In genomic region chrV:7855382-7855994, ce11 we compare ENCODE assay signal across 4 worm cellular contexts.
TF ChIP-seq lines count a peak whose summit lies in the region.

Gene C37C3.2 (plus strand): TSS chrV:7855944.

TF ChIP-seq in whole organism, L1 larva, 84 proteins besides CTCF, POLR2A, EP300 and RAD21:
- TF ChIP-seq nhr-85 (tag; lab: Kevin White, UChicago) (peak; percentile 39), pax-3 (tag; optimal IDR thresholded peaks at IDR 0.05; lab: Kevin White, UChicago) (no peak), vab-15 (tag; optimal IDR thresholded peaks at IDR 0.05; lab: Kevin White, UChicago) (no peak), lin-35 (GFP tag; optimal IDR thresholded peaks at IDR 0.05; lab: Kevin White, UChicago) (peak in 1 of 2 experiments; percentile 38)

TF ChIP-seq in whole organism, L2 larva, 48 proteins besides CTCF, POLR2A, EP300 and RAD21:
- TF ChIP-seq nhr-21 (tag; optimal IDR thresholded peaks at IDR 0.05; lab: Kevin White, UChicago) (no peak), mab-5 (tag; optimal IDR thresholded peaks at IDR 0.05; lab: Kevin White, UChicago) (no peak), ama-1 (optimal IDR thresholded peaks at IDR 0.05; lab: Kevin White, UChicago) (peak; percentile 5), fos-1 (tag; optimal IDR thresholded peaks at IDR 0.05; lab: Kevin White, UChicago) (no peak), nhr-12 (tag; optimal IDR thresholded peaks at IDR 0.05; lab: Kevin White, UChicago) (no peak), dmd-4 (tag; optimal IDR thresholded peaks at IDR 0.05; lab: Kevin White, UChicago) (no peak), peb-1 (tag; optimal IDR thresholded peaks at IDR 0.05; lab: Kevin White, UChicago) (no peak), elt-1 (tag; optimal IDR thresholded peaks at IDR 0.05; lab: Kevin White, UChicago) (no peak), mdl-1 (tag; optimal IDR thresholded peaks at IDR 0.05; lab: Kevin White, UChicago) (no peak), snpc-4 (tag; optimal IDR thresholded peaks at IDR 0.05; lab: Kevin White, UChicago) (no peak), R02D3.7 (tag; optimal IDR thresholded peaks at IDR 0.05; lab: Kevin White, UChicago) (no peak), zag-1 (tag; optimal IDR thresholded peaks at IDR 0.05; lab: Kevin White, UChicago) (no peak), C34F6.9 (tag; optimal IDR thresholded peaks at IDR 0.05; lab: Kevin White, UChicago) (no peak), Y55F3AM.14 (GFP tag; optimal IDR thresholded peaks at IDR 0.05; lab: Kevin White, UChicago) (peak; percentile 37)

TF ChIP-seq in whole organism, L3 larva, 47 proteins besides CTCF, POLR2A, EP300 and RAD21:
- TF ChIP-seq ama-1 (optimal IDR thresholded peaks at IDR 0.05; lab: Kevin White, UChicago) = peak; percentile 15
- no peak for TF ChIP-seq ceh-28 (tag; optimal IDR thresholded peaks at IDR 0.05; lab: Kevin White, UChicago)
- no peak for TF ChIP-seq mdl-1 (tag; optimal IDR thresholded peaks at IDR 0.05; lab: Kevin White, UChicago)
- no peak for TF ChIP-seq egl-5 (tag; optimal IDR thresholded peaks at IDR 0.05; lab: Kevin White, UChicago)
- TF ChIP-seq nhr-43 (tag; optimal IDR thresholded peaks at IDR 0.05; lab: Kevin White, UChicago; ENCODE audit: poor library complexity, severe bottlenecking) = no peak
- TF ChIP-seq pha-4 (tag; optimal IDR thresholded peaks at IDR 0.05; lab: Kevin White, UChicago) = peak; percentile 39
- no peak for TF ChIP-seq fkh-10 (GFP tag; optimal IDR thresholded peaks at IDR 0.05; lab: Kevin White, UChicago)
- TF ChIP-seq nhr-23 (tag; optimal IDR thresholded peaks at IDR 0.05; lab: Kevin White, UChicago) = no peak
- TF ChIP-seq fkh-2 (tag; optimal IDR thresholded peaks at IDR 0.05; lab: Kevin White, UChicago) = no peak
- TF ChIP-seq nhr-25 (tag; optimal IDR thresholded peaks at IDR 0.05; lab: Kevin White, UChicago) = no peak
- TF ChIP-seq lin-39 (tag; optimal IDR thresholded peaks at IDR 0.05; lab: Kevin White, UChicago) = no peak
- no peak for TF ChIP-seq nhr-12 (tag; optimal IDR thresholded peaks at IDR 0.05; lab: Kevin White, UChicago)
- TF ChIP-seq ZK546.5 (tag; optimal IDR thresholded peaks at IDR 0.05; lab: Kevin White, UChicago) = no peak
- TF ChIP-seq aly-2 (tag; optimal IDR thresholded peaks at IDR 0.05; lab: Kevin White, UChicago) = no peak
- TF ChIP-seq elt-2 (tag; optimal IDR thresholded peaks at IDR 0.05; lab: Kevin White, UChicago) = peak; percentile 6
- no peak for TF ChIP-seq hmg-11 (tag; optimal IDR thresholded peaks at IDR 0.05; lab: Kevin White, UChicago)
- TF ChIP-seq nhr-11 (tag; optimal IDR thresholded peaks at IDR 0.05; lab: Kevin White, UChicago) = no peak
- TF ChIP-seq pqm-1 (tag; optimal IDR thresholded peaks at IDR 0.05; lab: Kevin White, UChicago) = no peak
- no peak for TF ChIP-seq ceh-9 (tag; optimal IDR thresholded peaks at IDR 0.05; lab: Kevin White, UChicago)
- no peak for TF ChIP-seq ceh-82 (tag; optimal IDR thresholded peaks at IDR 0.05; lab: Kevin White, UChicago)

TF ChIP-seq in whole organism, L4 larva, 104 proteins besides CTCF, POLR2A, EP300 and RAD21:
- TF ChIP-seq zfp-3 (GFP tag; conservative IDR thresholded peaks at IDR 0.05; lab: Robert Waterston, UW) = no peak
- peak; percentile 8 for TF ChIP-seq hlh-30 (tag; optimal IDR thresholded peaks at IDR 0.05; lab: Kevin White, UChicago; ENCODE audit: insufficient read depth)
- TF ChIP-seq mes-2 (tag; optimal IDR thresholded peaks at IDR 0.05; lab: Kevin White, UChicago; ENCODE audit: poor library complexity, severe bottlenecking) = no peak
- TF ChIP-seq dmd-8 (GFP tag; IDR thresholded peaks at IDR 0.05; lab: Robert Waterston, UW) = no peak
- TF ChIP-seq ztf-7 (tag; optimal IDR thresholded peaks at IDR 0.05; lab: Kevin White, UChicago) = no peak
- no peak for TF ChIP-seq F10B5.3 (tag; optimal IDR thresholded peaks at IDR 0.05; lab: Kevin White, UChicago)
- 0 out of 2 replicates have a peak, but pooled peaks have one; percentile 15 for TF ChIP-seq arid-1 (GFP tag; conservative IDR thresholded peaks at IDR 0.05; lab: Robert Waterston, UW)
- no peak for TF ChIP-seq lin-1 (GFP tag; IDR thresholded peaks at IDR 0.05; lab: Robert Waterston, UW)
- no peak for TF ChIP-seq lin-39 (tag; optimal IDR thresholded peaks at IDR 0.05; lab: Kevin White, UChicago)
- TF ChIP-seq F44E2.7 (GFP tag; IDR thresholded peaks at IDR 0.05; lab: Robert Waterston, UW) = 0 out of 2 replicates have a peak, but pooled peaks have one; percentile 54
- no peak for TF ChIP-seq Y105C5A.15 (GFP tag; IDR thresholded peaks at IDR 0.05; lab: Robert Waterston, UW)
- TF ChIP-seq nhr-111 (GFP tag; optimal IDR thresholded peaks at IDR 0.05; lab: Kevin White, UChicago) = no peak
- TF ChIP-seq duxl-1 (tag; optimal IDR thresholded peaks at IDR 0.05; lab: Kevin White, UChicago; ENCODE audit: poor library complexity) = peak; percentile 19
- TF ChIP-seq daf-16 (GFP tag; optimal IDR thresholded peaks at IDR 0.05; lab: Kevin White, UChicago) = no peak
- TF ChIP-seq daf-16 (tag; optimal IDR thresholded peaks at IDR 0.05; lab: Kevin White, UChicago) = peak; percentile 8
- TF ChIP-seq T20F7.1 (GFP tag; optimal IDR thresholded peaks at IDR 0.05; lab: Kevin White, UChicago) = peak; percentile 34
- TF ChIP-seq nhr-237 (tag; optimal IDR thresholded peaks at IDR 0.05; lab: Kevin White, UChicago) = no peak
- no peak for TF ChIP-seq php-3 (GFP tag; IDR thresholded peaks at IDR 0.05; lab: Robert Waterston, UW)
- TF ChIP-seq lin-15B (tag; optimal IDR thresholded peaks at IDR 0.05; lab: Kevin White, UChicago) = no peak
- TF ChIP-seq tag-97 (GFP tag; IDR thresholded peaks at IDR 0.05; lab: Robert Waterston, UW) = no peak
- no peak for TF ChIP-seq nhr-6 (tag; optimal IDR thresholded peaks at IDR 0.05; lab: Kevin White, UChicago)
- TF ChIP-seq cey-2 (tag; optimal IDR thresholded peaks at IDR 0.05; lab: Kevin White, UChicago; ENCODE audit: borderline replicate concordance, insufficient read depth) = no peak
- no peak for TF ChIP-seq nhr-25 (tag; optimal IDR thresholded peaks at IDR 0.05; lab: Kevin White, UChicago; ENCODE audit: borderline replicate concordance, insufficient read depth)
- no peak for TF ChIP-seq mxl-3 (GFP tag; optimal IDR thresholded peaks at IDR 0.05; lab: Kevin White, UChicago)
- no peak for TF ChIP-seq unc-39 (tag; optimal IDR thresholded peaks at IDR 0.05; lab: Kevin White, UChicago)
- no peak for TF ChIP-seq unc-130 (GFP tag; optimal IDR thresholded peaks at IDR 0.05; lab: Kevin White, UChicago)
- TF ChIP-seq dpl-1 (GFP tag; optimal IDR thresholded peaks at IDR 0.05; lab: Kevin White, UChicago) = no peak
- no peak for TF ChIP-seq mdl-1 (tag; optimal IDR thresholded peaks at IDR 0.05; lab: Kevin White, UChicago)
- TF ChIP-seq lim-7 (GFP tag; IDR thresholded peaks at IDR 0.05; lab: Robert Waterston, UW) = no peak
- peak; percentile 61 for TF ChIP-seq aha-1 (tag; lab: Kevin White, UChicago)
- no peak for TF ChIP-seq pha-4 (GFP tag; IDR thresholded peaks at IDR 0.05; lab: Robert Waterston, UW)
- TF ChIP-seq pha-4 (tag; optimal IDR thresholded peaks at IDR 0.05; lab: Kevin White, UChicago) = no peak
- TF ChIP-seq ceh-20 (GFP tag; IDR thresholded peaks at IDR 0.05; lab: Robert Waterston, UW) = no peak
- no peak for TF ChIP-seq nhr-76 (tag; optimal IDR thresholded peaks at IDR 0.05; lab: Kevin White, UChicago)
- no peak for TF ChIP-seq vab-7 (GFP tag; IDR thresholded peaks at IDR 0.05; lab: Robert Waterston, UW)
- TF ChIP-seq nhr-102 (tag; optimal IDR thresholded peaks at IDR 0.05; lab: Kevin White, UChicago) = no peak
- TF ChIP-seq dmd-6 (GFP tag; IDR thresholded peaks at IDR 0.05; lab: Robert Waterston, UW) = no peak
- no peak for TF ChIP-seq ces-1 (GFP tag; optimal IDR thresholded peaks at IDR 0.05; lab: Kevin White, UChicago)
- no peak for TF ChIP-seq sdz-12 (GFP tag; optimal IDR thresholded peaks at IDR 0.05; lab: Kevin White, UChicago)
- TF ChIP-seq lin-38 (GFP tag; IDR thresholded peaks at IDR 0.05; lab: Robert Waterston, UW) = peak; percentile 3; the same call in 1 of the 2 replicates
- no peak for TF ChIP-seq egl-27 (tag; optimal IDR thresholded peaks at IDR 0.05; lab: Kevin White, UChicago)
- no peak for TF ChIP-seq ctbp-1 (GFP tag; IDR thresholded peaks at IDR 0.05; lab: Robert Waterston, UW)
- no peak for TF ChIP-seq T26A8.4 (GFP tag; IDR thresholded peaks at IDR 0.05; lab: Robert Waterston, UW)
- no peak for TF ChIP-seq skn-1 (tag; optimal IDR thresholded peaks at IDR 0.05; lab: Kevin White, UChicago)
- TF ChIP-seq mdt-29 (GFP tag; IDR thresholded peaks at IDR 0.05; lab: Robert Waterston, UW) = no peak
- no peak for TF ChIP-seq ceh-32 (tag; optimal IDR thresholded peaks at IDR 0.05; lab: Kevin White, UChicago; ENCODE audit: poor library complexity)
- TF ChIP-seq F26F4.8 (GFP tag; conservative IDR thresholded peaks at IDR 0.05; lab: Robert Waterston, UW) = no peak
- peak; percentile 51 for TF ChIP-seq nhr-77 (tag; optimal IDR thresholded peaks at IDR 0.05; lab: Kevin White, UChicago)
- peak; percentile 2 for TF ChIP-seq spr-1 (tag; optimal IDR thresholded peaks at IDR 0.05; lab: Kevin White, UChicago)
- TF ChIP-seq nhr-48 (tag; optimal IDR thresholded peaks at IDR 0.05; lab: Kevin White, UChicago) = no peak
- no peak for TF ChIP-seq lin-13 (GFP tag; optimal IDR thresholded peaks at IDR 0.05; lab: Kevin White, UChicago)
- no peak for TF ChIP-seq ZK546.5 (tag; optimal IDR thresholded peaks at IDR 0.05; lab: Kevin White, UChicago)
- TF ChIP-seq hlh-11 (tag; optimal IDR thresholded peaks at IDR 0.05; lab: Kevin White, UChicago) = no peak
- TF ChIP-seq egl-43 (GFP tag; IDR thresholded peaks at IDR 0.05; lab: Robert Waterston, UW) = no peak

Comparison
In these comparisons a context has a peak if more than half of its experiments do, and no peak if none do; other contexts are left out.
1. Of the 29 proteins assayed by ChIP-seq in both whole organism, L4 larva and whole organism, L1 larva: peak only in whole organism, L4 larva: aha-1 and nhr-77; only in whole organism, L1 larva: none; in both: none; in neither: 27.